Worm (Caenorhabditis elegans) whole organism, midembryonic: ENCODE measurements around the gene T28B11.1.

Experiments
- flt-1 ChIP-seq: fragments of 200-800 bp; sonication (Bioruptor generic); IDR thresholded peaks from 2 replicates; pipeline ENCODE4 v1.3.6; 2022; ENCODE audit warnings: missing genetic modification characterization, missing compliant biosample characterization
- med-1 ChIP-seq: sonication (generic microtip); optimal IDR thresholded peaks from 2 replicates; lab custom pipeline; 2017; ENCODE audit warnings: missing genetic modification characterization, mild to moderate bottlenecking, missing compliant biosample characterization, antibody characterized with exemption, missing genetic modification reagents; ENCODE audit not compliant: insufficient read depth
- ref-1 ChIP-seq: fragments of 200-800 bp; sonication (Bioruptor generic); conservative IDR thresholded peaks from 2 replicates; pipeline ENCODE4 v1.3.6; 2022; ENCODE audit warnings: missing genetic modification reagents, missing genetic modification characterization, missing compliant biosample characterization
- tab-1 ChIP-seq: fragments of 200-800 bp; sonication (Bioruptor generic); IDR thresholded peaks from 2 replicates; pipeline ENCODE4 v1.3.6; 2022; ENCODE audit warnings: missing genetic modification characterization, missing compliant biosample characterization
- ztf-23 ChIP-seq: fragments of 200-800 bp; sonication (Bioruptor generic); IDR thresholded peaks from 2 replicates; pipeline ENCODE4 v1.3.6; 2022; ENCODE audit warnings: missing genetic modification reagents, missing genetic modification characterization, missing compliant biosample characterization
- ztf-29 ChIP-seq: fragments of 200-800 bp; sonication (Bioruptor generic); IDR thresholded peaks from 2 replicates; pipeline ENCODE4 v1.3.6; 2022; ENCODE audit warnings: missing genetic modification reagents, missing genetic modification characterization, missing compliant biosample characterization

DNA sequence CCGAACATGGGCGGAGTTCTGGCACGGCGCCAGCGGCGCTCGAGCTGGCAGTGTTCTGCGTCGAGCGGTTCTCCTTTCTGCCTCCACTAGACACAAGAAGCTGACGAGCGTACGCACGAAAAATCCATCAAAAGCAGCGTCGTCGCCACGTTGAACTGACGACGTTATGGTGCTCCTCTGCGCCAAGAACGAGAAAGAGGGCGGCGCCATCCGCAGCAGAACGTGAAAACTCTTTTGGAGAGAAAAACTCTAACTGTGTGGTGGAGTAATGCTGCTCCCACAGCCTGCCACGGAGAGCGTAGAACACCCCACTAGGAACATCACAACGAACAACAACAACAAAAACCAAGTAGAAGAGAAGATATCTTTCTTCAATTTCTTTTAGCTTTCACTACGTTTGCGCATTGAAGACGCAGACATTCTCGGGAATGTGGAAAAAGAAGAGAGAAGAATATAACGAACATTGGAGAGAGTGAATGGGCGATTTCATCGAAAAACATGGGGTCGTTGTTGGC lies 10.3 kb downstream of the T28B11.1 start:
- TF ChIP-seq flt-1 (GFP tag; lab: Robert Waterston, UW) (no peak), ref-1 (GFP tag; lab: Robert Waterston, UW) (no peak), med-1 (GFP tag; lab: Kevin White, UChicago) (no peak), ztf-23 (no peak), ztf-29 (GFP tag; lab: Robert Waterston, UW) (no peak), tab-1 (GFP tag; lab: Robert Waterston, UW) (no peak)
